Fruit fly (Drosophila melanogaster): Measurements from ENCODE around the gene cal1.

The cal1 gene

DNA sequence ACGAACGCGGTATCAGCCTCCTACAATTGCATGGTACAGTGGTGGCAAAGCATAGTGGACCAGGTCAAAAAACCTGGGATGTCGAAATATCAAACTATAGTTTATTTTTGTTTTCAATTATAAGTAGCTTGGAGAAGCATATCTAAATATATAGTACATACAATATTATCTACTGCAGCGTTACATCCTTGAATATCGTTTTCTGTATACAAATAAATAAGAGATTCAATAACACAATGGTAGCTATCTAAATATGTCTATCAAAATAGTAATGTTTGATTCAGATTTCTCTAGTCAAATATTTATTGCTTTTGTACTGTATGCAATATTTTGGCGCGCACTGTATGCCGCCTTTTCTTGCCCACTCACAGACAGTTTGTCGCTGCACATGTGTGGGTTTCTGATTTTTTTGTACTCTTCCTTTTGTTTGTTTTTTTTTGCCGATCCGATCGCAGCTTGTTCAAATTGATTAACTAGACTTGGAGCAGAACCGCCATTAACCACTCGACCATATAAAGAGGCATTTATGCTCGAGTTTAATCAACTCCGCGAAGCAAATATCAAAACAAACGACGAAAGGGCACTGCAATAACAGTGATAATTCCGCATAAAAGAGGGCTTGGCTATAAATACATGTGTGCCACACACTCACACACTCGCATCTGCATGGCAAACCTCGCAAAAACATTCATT is 7.3 kb upstream of the cal1 start (continued):
- TF ChIP-seq cato (GFP tag; optimal IDR thresholded peaks at IDR 0.05; ENCODE audit: borderline replicate concordance) (peak; percentile 94), tll (GFP tag; optimal IDR thresholded peaks at IDR 0.05) (no peak), E2f1 (GFP tag; IDR thresholded peaks at IDR 0.05) (peak; percentile 94), CG13123 (GFP tag; optimal IDR thresholded peaks at IDR 0.05) (peak; percentile 91), BtbVII (GFP tag; optimal IDR thresholded peaks at IDR 0.05) (peak; percentile 95), Opbp (GFP tag; IDR thresholded peaks at IDR 0.05; ENCODE audit: partially characterized antibody) (no peak), lola (GFP tag; optimal IDR thresholded peaks at IDR 0.05) (peak in 1 of 3 experiments; percentile 97), CG14710 (tag; optimal IDR thresholded peaks at IDR 0.05) (peak; percentile 96), CG32767 (GFP tag; IDR thresholded peaks at IDR 0.05) (peak; percentile 96), dmrt11E (tag; optimal IDR thresholded peaks at IDR 0.05) (peak; percentile 96), CG43689 (GFP tag; IDR thresholded peaks at IDR 0.05) (peak; percentile 85), CG32532 (GFP tag; IDR thresholded peaks at IDR 0.05) (peak; percentile 94), nom (GFP tag; optimal IDR thresholded peaks at IDR 0.05) (peak; percentile 90), CG12299 (tag; optimal IDR thresholded peaks at IDR 0.05) (peak; percentile 96), CG7786 (GFP tag; optimal IDR thresholded peaks at IDR 0.05) (peak; percentile 88), CG4730 (GFP tag; IDR thresholded peaks at IDR 0.05) (peak; percentile 82), CG15269 (tag; optimal IDR thresholded peaks at IDR 0.05) (peak; percentile 96), crp (GFP tag; optimal IDR thresholded peaks at IDR 0.05) (peak in 1 of 2 experiments; percentile 53), MTF-1 (GFP tag; optimal IDR thresholded peaks at IDR 0.05; ENCODE audit: borderline replicate concordance) (peak; percentile 71), Dad (GFP tag; optimal IDR thresholded peaks at IDR 0.05) (peak; percentile 82), CG11696 (GFP tag; IDR thresholded peaks at IDR 0.05) (peak; percentile 84), CG15601 (tag; optimal IDR thresholded peaks at IDR 0.05) (peak; percentile 94), CG17361 (GFP tag; IDR thresholded peaks at IDR 0.05) (peak; percentile 96), CG12155 (GFP tag; optimal IDR thresholded peaks at IDR 0.05) (peak; percentile 87), zen (tag; optimal IDR thresholded peaks at IDR 0.05) (peak; percentile 82), CG2199 (GFP tag; IDR thresholded peaks at IDR 0.05) (peak; percentile 87), Tbp (GFP tag; optimal IDR thresholded peaks at IDR 0.05) (no peak), NfI (GFP tag; optimal IDR thresholded peaks at IDR 0.05) (peak; percentile 92), CG6813 (GFP tag; optimal IDR thresholded peaks at IDR 0.05) (peak; percentile 94), Asciz (GFP tag; optimal IDR thresholded peaks at IDR 0.05) (peak; percentile 97), CG10543 (GFP tag; optimal IDR thresholded peaks at IDR 0.05) (peak; percentile 87), peb (GFP tag; IDR thresholded peaks at IDR 0.05) (peak; percentile 90), fd64A (GFP tag; optimal IDR thresholded peaks at IDR 0.05) (peak; percentile 65), PHDP (tag; optimal IDR thresholded peaks at IDR 0.05) (peak; percentile 97), CG12659 (GFP tag; optimal IDR thresholded peaks at IDR 0.05) (peak; percentile 97), stwl (tag; optimal IDR thresholded peaks at IDR 0.05) (peak; percentile 40), chif (GFP tag; optimal IDR thresholded peaks at IDR 0.05) (peak; percentile 89 to 93), CG4707 (GFP tag; optimal IDR thresholded peaks at IDR 0.05) (peak; percentile 85), CG10959 (GFP tag; IDR thresholded peaks at IDR 0.05) (peak; percentile 77), Poxn (GFP tag; IDR thresholded peaks at IDR 0.05) (peak; percentile 56), gem (tag; optimal IDR thresholded peaks at IDR 0.05) (peak; percentile 98), ro (GFP tag; IDR thresholded peaks at IDR 0.05) (peak; percentile 79), CG7357 (GFP tag; IDR thresholded peaks at IDR 0.05) (peak; percentile 85), CG16813 (GFP tag; IDR thresholded peaks at IDR 0.05; ENCODE audit: partially characterized antibody) (no peak), CG2712 (tag; optimal IDR thresholded peaks at IDR 0.05) (peak; percentile 97), CG3407 (GFP tag; optimal IDR thresholded peaks at IDR 0.05) (peak; percentile 95), CG4820 (GFP tag; optimal IDR thresholded peaks at IDR 0.05) (peak; percentile 93), sqz (GFP tag; optimal IDR thresholded peaks at IDR 0.05) (peak; percentile 88)

All from whole organism, embryonic.